Fruit fly (Drosophila melanogaster): ENCODE measurements around the gene CG33229.

The CG33229 gene

dm6 chr3L:223019-223902, at the start of gene CG33229, which contains the start of gene pyx:
CG33229 (plus strand) TSS chr3L:223852.
pyx (minus strand) TSS chr3L:223069.
- TF ChIP-seq dm (GFP tag; optimal IDR thresholded peaks at IDR 0.05) (peak; percentile 32), CG10147 (GFP tag; optimal IDR thresholded peaks at IDR 0.05) (peak; percentile 92), D (optimal IDR thresholded peaks at IDR 0.05) (no peak), D (GFP tag; optimal IDR thresholded peaks at IDR 0.05) (peak; percentile 76), CG9876 (GFP tag; optimal IDR thresholded peaks at IDR 0.05) (peak; percentile 78), ab (GFP tag; optimal IDR thresholded peaks at IDR 0.05) (peak; percentile 75), lola (GFP tag; optimal IDR thresholded peaks at IDR 0.05) (peak in 1 of 3 experiments; percentile 80), pzg (GFP tag; optimal IDR thresholded peaks at IDR 0.05) (peak; percentile 57), CG3726 (GFP tag; IDR thresholded peaks at IDR 0.05) (0 out of 3 replicates have a peak, but pooled peaks have one; percentile 56), cad (GFP tag; optimal IDR thresholded peaks at IDR 0.05) (no peak), jumu (GFP tag; optimal IDR thresholded peaks at IDR 0.05) (peak; percentile 70), CG42726 (GFP tag; IDR thresholded peaks at IDR 0.05; ENCODE audit: partially characterized antibody) (no peak), hb (GFP tag; IDR thresholded peaks at IDR 0.05; ENCODE audit: partially characterized antibody) (no peak), ash1 (GFP tag; optimal IDR thresholded peaks at IDR 0.05) (no peak), wor (GFP tag; IDR thresholded peaks at IDR 0.05) (peak; percentile 68), Doc2 (GFP tag; IDR thresholded peaks at IDR 0.05) (0 out of 2 replicates have a peak, but pooled peaks have one; percentile 45), chm (GFP tag; IDR thresholded peaks at IDR 0.05) (peak; percentile 37; the same call in 1 of the 2 replicates), bbx (GFP tag; IDR thresholded peaks at IDR 0.05; ENCODE audit: partially characterized antibody) (no peak), gt (GFP tag; IDR thresholded peaks at IDR 0.05) (no peak; the same call in 1 of the 2 replicates), CG12236 (GFP tag; optimal IDR thresholded peaks at IDR 0.05) (no peak), tgo (GFP tag; IDR thresholded peaks at IDR 0.05) (peak; percentile 86), Mes4 (GFP tag; optimal IDR thresholded peaks at IDR 0.05) (peak; percentile 57), CG17912 (GFP tag; optimal IDR thresholded peaks at IDR 0.05) (peak; percentile 67), sqz (GFP tag; optimal IDR thresholded peaks at IDR 0.05) (peak; percentile 24), repo (GFP tag; optimal IDR thresholded peaks at IDR 0.05) (peak; percentile 57), CG17186 (GFP tag; optimal IDR thresholded peaks at IDR 0.05) (peak; percentile 37), Side (GFP tag; optimal IDR thresholded peaks at IDR 0.05) (peak; percentile 57), dati (GFP tag; IDR thresholded peaks at IDR 0.05) (no peak), gsb (GFP tag; IDR thresholded peaks at IDR 0.05) (peak; percentile 75), chif (GFP tag; optimal IDR thresholded peaks at IDR 0.05) (peak; percentile 73 to 79), slbo (GFP tag; IDR thresholded peaks at IDR 0.05) (peak; percentile 93), E2f1 (GFP tag; IDR thresholded peaks at IDR 0.05) (peak; percentile 75), schlank (tag; optimal IDR thresholded peaks at IDR 0.05) (peak; percentile 73), al (GFP tag; IDR thresholded peaks at IDR 0.05) (peak; percentile 86), D19A (tag; optimal IDR thresholded peaks at IDR 0.05) (peak; percentile 76), Nf-YA (GFP tag; IDR thresholded peaks at IDR 0.05) (no peak; the same call in 1 of the 2 replicates), CG16815 (GFP tag; optimal IDR thresholded peaks at IDR 0.05) (peak; percentile 86), CG1233 (GFP tag; optimal IDR thresholded peaks at IDR 0.05) (peak; percentile 85), br (optimal IDR thresholded peaks at IDR 0.05) (no peak), gce (GFP tag; IDR thresholded peaks at IDR 0.05) (peak; percentile 60; the same call in 2 of the 3 replicates), HLHmδ (GFP tag; optimal IDR thresholded peaks at IDR 0.05) (no peak), B-H1 (GFP tag; IDR thresholded peaks at IDR 0.05) (peak; percentile 60; the same call in 2 of the 3 replicates), trh (GFP tag; optimal IDR thresholded peaks at IDR 0.05) (peak; percentile 59), Scr (GFP tag; IDR thresholded peaks at IDR 0.05; ENCODE audit: partially characterized antibody) (peak; percentile 19; the same call in 1 of the 2 replicates), ro (GFP tag; IDR thresholded peaks at IDR 0.05) (peak; percentile 44; the same call in 1 of the 2 replicates), p53 (GFP tag; optimal IDR thresholded peaks at IDR 0.05) (no peak), org-1 (GFP tag; optimal IDR thresholded peaks at IDR 0.05) (peak; percentile 64), Taf1 (GFP tag; IDR thresholded peaks at IDR 0.05) (no peak; the same call in 1 of the 2 replicates), CG7786 (GFP tag; optimal IDR thresholded peaks at IDR 0.05) (peak; percentile 83), CG14050 (GFP tag; IDR thresholded peaks at IDR 0.05) (peak; percentile 68)

Data from whole organism, embryonic.